Fruit fly (Drosophila melanogaster) whole organism, pupa: ENCODE measurements around the gene dnc.

Experiments
- CG10348 ChIP-seq: fragments of 200-800 bp; sonication (Bioruptor generic); IDR thresholded peaks from 2 replicates; pipeline ENCODE4 v1.3.6; 2022; ENCODE audit warnings: missing biosample characterization, missing genetic modification characterization
- CG12605 ChIP-seq: fragments of 200-800 bp; sonication (Bioruptor generic); IDR thresholded peaks from 2 replicates; pipeline ENCODE4 v1.3.6; 2022; ENCODE audit warnings: missing biosample characterization, missing genetic modification characterization
- CG13204 ChIP-seq: fragments of 200-800 bp; sonication (Bioruptor generic); optimal IDR thresholded peaks from 2 replicates; lab custom pipeline; 2018; ENCODE audit warnings: missing biosample characterization, mild to moderate bottlenecking, missing genetic modification characterization, moderate library complexity
- CG14655 ChIP-seq: fragments of 200-800 bp; sonication (Bioruptor generic); optimal IDR thresholded peaks from 3 replicates; lab custom pipeline; 2017; ENCODE audit warnings: mild to moderate bottlenecking, missing biosample characterization, missing genetic modification reagents, missing genetic modification characterization
- CG15710 ChIP-seq: fragments of 200-800 bp; sonication (Bioruptor generic); optimal IDR thresholded peaks from 2 replicates; lab custom pipeline; 2018; ENCODE audit warnings: missing biosample characterization, mild to moderate bottlenecking, missing genetic modification characterization, moderate library complexity
- CG17806 ChIP-seq: fragments of 200-800 bp; sonication (Bioruptor generic); optimal IDR thresholded peaks from 2 replicates; lab custom pipeline; 2018; ENCODE audit warnings: missing biosample characterization, mild to moderate bottlenecking, missing genetic modification characterization, moderate library complexity
- CG32121 ChIP-seq: fragments of 200-800 bp; sonication (Bioruptor generic); IDR thresholded peaks from 2 replicates; pipeline ENCODE4 v1.3.6; 2022; ENCODE audit warnings: missing biosample characterization, missing genetic modification characterization
- CG34367 ChIP-seq: fragments of 200-800 bp; sonication (Bioruptor generic); optimal IDR thresholded peaks from 2 replicates; lab custom pipeline; 2018; ENCODE audit warnings: missing biosample characterization, mild to moderate bottlenecking, missing genetic modification characterization
- CG4496 ChIP-seq: fragments of 200-800 bp; sonication (Bioruptor generic); IDR thresholded peaks from 3 replicates; pipeline ENCODE4 v1.3.6; 2022; ENCODE audit warnings: missing biosample characterization, missing genetic modification characterization
- CG8159 ChIP-seq: fragments of 200-800 bp; sonication (Bioruptor generic); optimal IDR thresholded peaks from 3 replicates; lab custom pipeline; 2018; ENCODE audit warnings: missing biosample characterization, mild to moderate bottlenecking, missing genetic modification characterization, moderate library complexity
- CG8301 ChIP-seq: fragments of 200-800 bp; sonication (Bioruptor generic); optimal IDR thresholded peaks from 2 replicates; lab custom pipeline; 2018; ENCODE audit warnings: missing biosample characterization, mild to moderate bottlenecking, missing genetic modification characterization
- CG9948 ChIP-seq: fragments of 200-800 bp; sonication (Bioruptor generic); optimal IDR thresholded peaks from 2 replicates; lab custom pipeline; 2018; ENCODE audit warnings: missing biosample characterization, mild to moderate bottlenecking, missing genetic modification characterization, moderate library complexity
- D1 ChIP-seq: fragments of 200-800 bp; sonication (Bioruptor generic); optimal IDR thresholded peaks from 2 replicates; lab custom pipeline; 2018; ENCODE audit warnings: missing biosample characterization, mild to moderate bottlenecking, missing genetic modification characterization, moderate library complexity
- EcR ChIP-seq: fragments of 200-800 bp; sonication (Bioruptor generic); optimal IDR thresholded peaks from 3 replicates; lab custom pipeline; 2019; ENCODE audit warnings: missing biosample characterization, missing genetic modification characterization, mild to moderate bottlenecking, moderate library complexity, missing genetic modification reagents
- Ets98B ChIP-seq: fragments of 200-800 bp; sonication (Bioruptor generic); IDR thresholded peaks from 2 replicates; pipeline ENCODE4 v1.3.6; 2022; ENCODE audit warnings: missing biosample characterization, missing genetic modification characterization
- Pif1A ChIP-seq: fragments of 200-800 bp; sonication (Bioruptor generic); optimal IDR thresholded peaks from 3 replicates; lab custom pipeline; 2016; ENCODE audit warnings: missing biosample characterization, missing genetic modification characterization
- Pif1B ChIP-seq: fragments of 200-800 bp; sonication (Bioruptor generic); optimal IDR thresholded peaks from 3 replicates; lab custom pipeline; 2016; ENCODE audit warnings: missing biosample characterization, missing genetic modification characterization
- Snoo ChIP-seq: fragments of 200-800 bp; sonication (Bioruptor generic); optimal IDR thresholded peaks from 3 replicates; lab custom pipeline; 2017; ENCODE audit warnings: missing biosample characterization, mild to moderate bottlenecking, missing genetic modification characterization, inconsistent platforms
- fd96Ca ChIP-seq: fragments of 200-800 bp; sonication (Bioruptor generic); IDR thresholded peaks from 3 replicates; pipeline ENCODE4 v1.3.6; 2022; ENCODE audit warnings: missing biosample characterization, missing genetic modification characterization
- gl ChIP-seq: fragments of 200-800 bp; sonication (Bioruptor generic); optimal IDR thresholded peaks from 2 replicates; lab custom pipeline; 2018; ENCODE audit warnings: missing biosample characterization, mild to moderate bottlenecking, missing genetic modification characterization
- rn ChIP-seq: fragments of 200-800 bp; sonication (Bioruptor generic); IDR thresholded peaks from 2 replicates; pipeline ENCODE4 v1.3.6; 2022; ENCODE audit warnings: missing biosample characterization, missing genetic modification characterization

The dnc gene

DNA sequence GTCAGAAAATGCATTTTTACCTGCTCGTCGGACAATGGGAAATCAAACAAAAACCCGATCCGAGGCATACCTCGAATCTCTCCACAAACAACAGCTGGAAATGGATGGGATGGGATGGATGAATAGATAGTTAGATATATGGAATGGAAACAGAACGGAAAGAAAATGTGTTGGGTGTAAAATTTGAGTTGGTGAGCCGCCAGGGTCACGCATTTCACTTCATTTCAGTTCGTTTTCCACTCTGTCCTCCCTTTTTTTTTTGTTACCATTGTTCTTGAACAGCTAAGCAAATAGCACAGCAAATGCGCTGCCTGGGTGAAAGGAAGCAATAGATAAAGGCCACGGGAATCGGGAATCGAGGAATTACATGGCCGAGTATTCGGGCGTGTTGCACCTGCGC is 24.0 kb upstream of the dnc start:
- TF ChIP-seq CG8159 (no peak), CG17806 (tag; lab: Kevin White, UChicago) (no peak), CG32121 (GFP tag; lab: Robert Waterston, UW) (no peak), gl (no peak), CG4496 (GFP tag; lab: Robert Waterston, UW) (no peak), CG8301 (tag; lab: Kevin White, UChicago) (no peak), CG9948 (tag; lab: Kevin White, UChicago) (no peak), Pif1B (GFP tag; lab: Kevin White, UChicago) (no peak), CG10348 (no peak), CG13204 (GFP tag; lab: Kevin White, UChicago) (no peak), EcR (GFP tag; lab: Kevin White, UChicago) (no peak), Ets98B (GFP tag; lab: Robert Waterston, UW) (no peak), CG12605 (no peak), CG15710 (no peak), Snoo (no peak), Pif1A (GFP tag; lab: Kevin White, UChicago) (no peak)
- TF ChIP-seq, all 21 proteins: peak for 0

DNA sequence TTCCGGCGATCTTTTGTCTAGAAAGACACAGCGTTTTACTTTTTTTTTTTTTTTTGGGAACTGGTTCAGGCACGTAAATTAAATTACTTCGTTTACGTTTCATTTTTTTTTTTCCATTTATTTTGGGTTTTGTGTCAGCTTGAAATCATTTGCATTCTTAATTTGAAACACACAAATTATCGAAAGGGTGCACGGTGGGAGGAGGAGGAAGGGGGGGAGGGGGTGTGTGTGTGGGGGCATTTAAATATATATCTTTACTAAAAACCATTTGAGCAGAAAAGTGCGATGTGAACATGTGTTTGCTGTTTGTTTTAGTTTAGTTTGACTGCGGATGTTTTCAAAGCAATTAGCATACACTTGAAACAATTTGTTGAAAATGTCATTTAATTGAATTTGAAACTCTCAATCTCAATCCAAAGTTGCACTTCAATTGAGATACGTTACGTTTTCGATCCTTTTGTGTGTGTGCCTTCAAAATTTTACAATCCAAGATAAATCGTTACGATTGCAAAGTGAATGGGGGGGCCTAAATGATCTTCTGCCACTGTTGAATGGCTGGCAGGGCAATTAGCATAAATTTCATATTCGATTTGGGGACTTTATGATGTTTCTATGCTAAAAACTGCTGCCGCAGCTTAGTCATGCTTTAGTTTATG is 19.1 kb upstream of the dnc start:
- TF ChIP-seq CG14655 (GFP tag; lab: Kevin White, UChicago): no peak
- TF ChIP-seq Pif1A (GFP tag; lab: Kevin White, UChicago): no peak
- no peak for TF ChIP-seq CG32121 (GFP tag; lab: Robert Waterston, UW)
- no peak for TF ChIP-seq CG8301 (tag; lab: Kevin White, UChicago)
- no peak for TF ChIP-seq CG15710
- no peak for TF ChIP-seq Ets98B (GFP tag; lab: Robert Waterston, UW)
- no peak for TF ChIP-seq CG12605
- no peak for TF ChIP-seq CG9948 (tag; lab: Kevin White, UChicago)
- no peak for TF ChIP-seq D1 (tag; lab: Kevin White, UChicago)
- TF ChIP-seq Pif1B (GFP tag; lab: Kevin White, UChicago): no peak

DNA sequence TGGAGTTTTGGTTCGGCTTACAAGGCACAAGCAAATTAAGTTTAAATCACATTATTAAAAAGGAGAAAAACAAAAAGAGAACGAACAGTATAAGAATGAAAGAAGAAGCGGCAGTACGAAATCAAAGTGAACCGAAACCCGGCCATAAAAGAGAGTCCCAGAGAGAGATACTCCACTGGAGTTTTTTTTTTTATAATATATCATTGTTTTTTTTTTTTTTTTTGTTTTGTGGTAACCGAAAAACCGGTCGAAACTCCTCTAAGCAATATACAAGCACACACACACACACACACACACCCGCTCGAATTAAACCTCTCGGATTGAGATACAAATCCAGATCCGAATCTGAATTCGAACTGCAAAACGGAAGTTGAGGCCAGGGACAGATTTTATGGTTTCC is 17.6 kb upstream of the dnc start:
- peak; percentile 13 for TF ChIP-seq Pif1A (GFP tag; lab: Kevin White, UChicago)
- TF ChIP-seq CG4496 (GFP tag; lab: Robert Waterston, UW): 0 out of 3 replicates have a peak, but pooled peaks have one; percentile 34
- TF ChIP-seq CG13204 (GFP tag; lab: Kevin White, UChicago): peak; percentile 12
- TF ChIP-seq CG17806 (tag; lab: Kevin White, UChicago): no peak
- peak; percentile 51; the same call in 1 of the 2 replicates for TF ChIP-seq CG12605
- TF ChIP-seq gl: peak; percentile 1
- TF ChIP-seq Snoo: no peak
- peak; percentile 6 for TF ChIP-seq CG8159
- peak; percentile 19 for TF ChIP-seq CG34367

DNA sequence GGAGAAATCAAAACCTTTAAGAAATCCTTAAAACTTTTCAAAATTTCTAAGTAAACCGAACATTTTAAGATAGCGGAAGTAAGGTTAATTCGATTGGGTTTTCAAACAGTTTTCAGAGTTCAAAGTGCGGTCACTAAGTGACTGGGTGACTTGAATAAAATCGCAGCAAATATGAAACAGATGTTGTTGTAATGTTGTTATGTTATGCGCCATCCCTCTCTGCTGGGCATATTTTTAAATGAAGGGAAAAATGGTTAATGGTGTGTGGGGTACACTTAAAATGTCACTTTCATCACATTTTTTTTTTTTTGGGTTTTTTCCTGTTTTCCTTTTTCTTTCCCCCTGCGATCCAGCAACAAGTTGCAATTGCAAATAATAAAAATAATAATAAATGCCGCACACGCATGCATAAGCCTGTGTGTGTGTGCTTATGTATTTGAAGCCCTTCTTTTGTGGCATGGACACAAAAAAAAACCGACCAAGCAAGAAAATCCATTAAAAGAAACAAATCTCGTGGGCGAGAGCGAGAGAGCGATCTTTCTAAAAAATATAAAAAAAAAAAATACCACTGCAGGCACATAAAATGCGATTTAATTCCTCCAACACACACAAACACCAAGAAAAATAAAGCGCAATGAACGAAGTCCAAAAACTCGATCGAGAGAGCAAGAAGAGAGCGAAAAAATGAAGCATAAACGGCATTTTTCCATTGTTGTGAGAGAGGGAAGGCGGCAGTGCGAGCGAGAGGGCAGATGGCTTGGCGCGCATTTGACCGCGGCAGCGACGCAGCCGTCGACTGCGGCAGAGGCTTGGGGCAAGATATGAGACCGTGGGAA is 14.5 kb upstream of the dnc start:
- TF ChIP-seq Pif1A (GFP tag; lab: Kevin White, UChicago) (no peak), rn (GFP tag; lab: Robert Waterston, UW) (no peak), CG32121 (GFP tag; lab: Robert Waterston, UW) (no peak), CG9948 (tag; lab: Kevin White, UChicago) (peak; percentile 19), CG8159 (no peak), Pif1B (GFP tag; lab: Kevin White, UChicago) (peak; percentile 2), fd96Ca (GFP tag; lab: Robert Waterston, UW) (peak; percentile 16; the same call in 1 of the 3 replicates), CG34367 (peak; percentile 40), EcR (GFP tag; lab: Kevin White, UChicago) (peak; percentile 70), CG14655 (GFP tag; lab: Kevin White, UChicago) (no peak), CG17806 (tag; lab: Kevin White, UChicago) (peak; percentile 45), Snoo (no peak), CG15710 (peak; percentile 11), CG12605 (peak; percentile 65; the same call in 1 of the 2 replicates), CG8301 (tag; lab: Kevin White, UChicago) (no peak), CG13204 (GFP tag; lab: Kevin White, UChicago) (peak; percentile 9), Ets98B (GFP tag; lab: Robert Waterston, UW) (no peak; the same call in 1 of the 2 replicates), CG10348 (no peak), gl (peak; percentile 54), D1 (tag; lab: Kevin White, UChicago) (no peak), CG4496 (GFP tag; lab: Robert Waterston, UW) (peak; percentile 22; the same call in 1 of the 3 replicates)

DNA sequence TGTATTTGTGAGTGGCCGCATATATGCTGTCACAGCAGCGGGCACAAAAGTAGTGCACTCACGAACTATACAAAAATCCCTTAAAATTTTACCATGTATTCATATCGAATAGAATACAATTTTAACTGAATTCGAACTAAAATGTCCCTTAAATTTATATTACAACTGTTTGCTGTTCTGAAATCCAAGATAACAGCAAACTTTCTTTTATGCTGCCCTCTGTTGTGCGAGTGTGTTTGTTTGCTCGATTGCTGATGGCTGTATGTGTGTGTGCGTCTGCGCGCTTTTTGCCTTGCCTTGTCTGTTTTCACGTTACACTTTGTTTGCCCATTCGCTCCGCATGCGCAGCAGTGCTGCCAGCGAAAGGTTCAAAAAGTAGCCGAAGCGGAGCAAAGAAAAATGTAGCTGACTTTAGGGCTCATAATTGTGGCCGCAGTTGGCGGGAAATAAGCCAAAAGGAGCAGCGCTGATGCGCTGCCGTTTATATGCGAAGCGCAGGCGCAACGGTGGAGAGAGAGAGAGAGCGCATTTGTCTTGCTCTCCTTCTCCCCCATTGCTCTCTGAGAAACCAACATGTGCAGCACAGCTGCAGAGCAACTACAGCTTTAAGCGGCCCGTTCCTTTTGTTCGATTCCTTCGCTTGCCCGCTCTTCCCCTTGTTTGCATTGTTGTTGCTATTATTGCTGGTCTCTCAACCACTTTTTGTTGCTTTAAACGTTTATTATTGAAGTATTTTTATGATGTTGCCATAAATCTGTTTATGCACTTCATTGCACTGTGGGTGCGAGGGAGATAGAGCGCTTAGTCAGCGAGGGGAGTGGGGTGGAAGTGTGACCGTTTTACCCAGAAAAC is 13.6 kb upstream of the dnc start:
- TF ChIP-seq EcR (GFP tag; lab: Kevin White, UChicago) (no peak), CG8301 (tag; lab: Kevin White, UChicago) (peak; percentile 93), CG14655 (GFP tag; lab: Kevin White, UChicago) (peak; percentile 92), gl (peak; percentile 68), CG10348 (peak; percentile 61), CG15710 (peak; percentile 90), CG32121 (GFP tag; lab: Robert Waterston, UW) (peak; percentile 93), Snoo (peak; percentile 89), CG34367 (peak; percentile 91), CG12605 (peak; percentile 50; the same call in 1 of the 2 replicates), CG9948 (tag; lab: Kevin White, UChicago) (peak; percentile 90), fd96Ca (GFP tag; lab: Robert Waterston, UW) (peak; percentile 89), CG13204 (GFP tag; lab: Kevin White, UChicago) (peak; percentile 18), Pif1B (GFP tag; lab: Kevin White, UChicago) (peak; percentile 89), Ets98B (GFP tag; lab: Robert Waterston, UW) (peak; percentile 93), rn (GFP tag; lab: Robert Waterston, UW) (peak; percentile 84), CG8159 (peak; percentile 93), CG17806 (tag; lab: Kevin White, UChicago) (peak; percentile 89), D1 (tag; lab: Kevin White, UChicago) (peak; percentile 54), CG4496 (GFP tag; lab: Robert Waterston, UW) (peak; percentile 94), Pif1A (GFP tag; lab: Kevin White, UChicago) (peak; percentile 89)
